Fruit fly (Drosophila melanogaster): ENCODE results near the gene CG5172.

CG5172 gene

DNA sequence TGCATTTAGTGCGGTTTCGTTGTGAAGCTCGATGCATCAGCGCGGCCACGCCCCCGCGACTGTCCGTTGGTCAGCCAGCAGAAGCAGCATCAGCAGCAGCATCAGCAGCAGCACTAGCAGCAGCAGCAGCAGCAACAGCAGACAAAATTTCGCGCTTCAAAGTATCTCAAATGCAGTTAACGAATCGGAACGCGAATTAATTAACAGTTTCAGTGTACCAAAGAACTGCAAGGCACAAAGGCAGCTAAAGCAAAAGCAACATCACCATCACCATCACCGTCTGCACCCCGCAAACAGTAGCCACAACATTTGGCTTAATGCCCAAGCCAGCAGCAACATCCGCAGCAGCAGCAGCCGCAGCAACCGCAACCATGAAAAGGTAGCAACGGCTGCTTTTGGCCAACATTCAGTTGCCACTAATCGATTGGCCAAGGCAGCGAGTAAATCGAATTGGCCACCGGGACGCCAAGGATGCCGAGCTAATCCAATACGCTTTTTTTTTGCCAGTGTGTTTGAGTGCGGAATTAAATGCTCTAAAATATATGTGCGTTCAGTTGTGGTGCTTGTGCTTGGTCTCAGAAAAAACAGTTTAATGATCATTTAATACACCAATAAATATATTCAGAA lies 44.3 kb downstream of the CG5172 start:
- TF ChIP-seq insv (optimal IDR thresholded peaks at IDR 0.05) (no peak), ttk (optimal IDR thresholded peaks at IDR 0.05) (no peak), h (optimal IDR thresholded peaks at IDR 0.05) (no peak), Myc (optimal IDR thresholded peaks at IDR 0.05) (no peak), Sin3A (optimal IDR thresholded peaks at IDR 0.05) (no peak), psq (optimal IDR thresholded peaks at IDR 0.05) (no peak)
